Fruit fly (Drosophila melanogaster): ENCODE measurements around the gene CG17776.

Gene CG17776

DNA sequence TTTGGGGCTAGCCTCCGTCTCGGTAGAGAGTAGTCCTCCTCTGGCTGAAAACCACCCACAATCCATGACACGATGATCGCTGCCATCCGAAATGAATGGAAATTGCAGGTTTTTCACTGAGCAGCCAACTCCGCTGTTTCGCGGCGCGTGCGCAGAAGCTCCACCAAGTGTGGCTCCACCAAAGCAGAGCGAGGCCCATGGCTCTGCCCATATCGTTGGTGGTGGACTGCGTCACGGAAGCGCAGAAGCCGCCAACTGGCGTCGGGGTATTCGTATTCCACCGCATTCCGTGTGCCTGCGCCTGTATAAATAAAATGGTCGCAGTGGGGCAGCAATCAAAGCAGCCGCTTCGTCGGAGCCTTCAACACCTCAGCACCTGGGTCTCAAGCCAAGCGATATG lies 38.9 kb downstream of the CG17776 start, which contains the start of gene CG14052:
Gene CG14052 (plus strand): TSS at position 301 of the 400 bp plus-strand sequence.
- TF ChIP-seq CG7045 (GFP tag; optimal IDR thresholded peaks at IDR 0.05): no peak
- no peak for TF ChIP-seq tj (GFP tag; optimal IDR thresholded peaks at IDR 0.05)
- TF ChIP-seq Hr96 (GFP tag; optimal IDR thresholded peaks at IDR 0.05): no peak
- TF ChIP-seq Crg-1 (GFP tag; optimal IDR thresholded peaks at IDR 0.05): no peak
- TF ChIP-seq toe (GFP tag; optimal IDR thresholded peaks at IDR 0.05): no peak
- TF ChIP-seq ovo (GFP tag; optimal IDR thresholded peaks at IDR 0.05): no peak
- no peak for TF ChIP-seq Mnt (GFP tag; optimal IDR thresholded peaks at IDR 0.05)
- no peak for TF ChIP-seq cnc (optimal IDR thresholded peaks at IDR 0.05)
- TF ChIP-seq CG7101 (tag; optimal IDR thresholded peaks at IDR 0.05): no peak
- no peak for TF ChIP-seq CG1620 (GFP tag; optimal IDR thresholded peaks at IDR 0.05)
- no peak for TF ChIP-seq CG12768 (GFP tag; optimal IDR thresholded peaks at IDR 0.05)
- TF ChIP-seq bab1 (GFP tag; optimal IDR thresholded peaks at IDR 0.05): no peak
- no peak for TF ChIP-seq CG5204 (GFP tag; optimal IDR thresholded peaks at IDR 0.05)

DNA sequence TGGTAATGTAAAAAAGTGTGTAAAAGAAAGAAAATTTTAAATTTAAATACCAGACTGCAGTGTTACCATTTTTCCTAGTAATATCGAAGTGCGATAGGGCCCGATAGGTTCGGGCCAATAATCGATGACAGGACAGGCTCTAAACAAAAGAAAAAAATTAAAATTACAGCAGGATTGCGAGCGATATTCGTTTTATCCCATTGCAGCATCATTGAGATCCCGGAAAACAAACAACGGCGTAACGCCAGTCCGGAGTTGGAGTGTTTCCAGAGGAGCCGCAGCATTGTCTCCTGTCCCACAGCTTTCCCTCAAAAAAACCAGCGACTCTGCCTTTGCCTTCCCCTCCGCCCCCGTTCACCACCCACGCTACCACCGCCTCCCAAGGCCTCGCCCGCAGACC lies 40.6 kb downstream of the CG17776 start, which contains the start of gene pcx:
Gene pcx (plus strand): TSS at position 159 of the 400 bp plus-strand sequence.
- TF ChIP-seq cic (GFP tag; optimal IDR thresholded peaks at IDR 0.05) (no peak), CG1620 (GFP tag; optimal IDR thresholded peaks at IDR 0.05) (no peak), bab1 (GFP tag; optimal IDR thresholded peaks at IDR 0.05) (no peak), cnc (optimal IDR thresholded peaks at IDR 0.05) (no peak), CG33017 (tag; optimal IDR thresholded peaks at IDR 0.05) (no peak), pad (GFP tag; optimal IDR thresholded peaks at IDR 0.05) (no peak), Hr96 (GFP tag; optimal IDR thresholded peaks at IDR 0.05) (no peak), CG14711 (tag; optimal IDR thresholded peaks at IDR 0.05) (no peak)
